Worm (Caenorhabditis elegans) whole organism, late embryonic: ENCODE data around the gene unc-79.

ENCODE experiments used
- C38D4.7 ChIP-seq: fragments of 200-800 bp; sonication (Bioruptor generic); optimal IDR thresholded peaks from 2 replicates; lab custom pipeline; 2018; ENCODE audit warnings: mild to moderate bottlenecking, missing genetic modification characterization, moderate library complexity, missing compliant biosample characterization
- F13H6.1 ChIP-seq: sonication (generic microtip); optimal IDR thresholded peaks from 2 replicates; lab custom pipeline; 2016; ENCODE audit warnings: missing genetic modification characterization, missing compliant biosample characterization
- Y22D7AL.16 ChIP-seq: sonication (generic microtip); optimal IDR thresholded peaks from 2 replicates; lab custom pipeline; 2016; ENCODE audit warnings: missing genetic modification characterization, missing compliant biosample characterization
- ceh-19 ChIP-seq: fragments of 200-800 bp; sonication (Bioruptor generic); optimal IDR thresholded peaks from 2 replicates; lab custom pipeline; 2018; ENCODE audit warnings: mild to moderate bottlenecking, missing genetic modification characterization, missing compliant biosample characterization
- ceh-31 ChIP-seq: sonication (generic microtip); optimal IDR thresholded peaks from 2 replicates; lab custom pipeline; 2016; ENCODE audit warnings: missing genetic modification characterization, missing compliant biosample characterization
- ceh-34 ChIP-seq: sonication (generic microtip); optimal IDR thresholded peaks from 2 replicates; lab custom pipeline; 2016; ENCODE audit warnings: mild to moderate bottlenecking, missing genetic modification characterization, missing compliant biosample characterization
- ceh-45 ChIP-seq: fragments of 200-800 bp; sonication (Bioruptor generic); IDR thresholded peaks from 2 replicates; pipeline ENCODE4 v1.3.6; 2022; ENCODE audit warnings: missing genetic modification reagents, missing genetic modification characterization, missing compliant biosample characterization
- che-1 ChIP-seq: sonication (generic microtip); optimal IDR thresholded peaks from 2 replicates; lab custom pipeline; 2016; ENCODE audit warnings: mild to moderate bottlenecking, missing genetic modification characterization, missing compliant biosample characterization
- dmd-4 ChIP-seq: sonication (generic microtip); optimal IDR thresholded peaks from 2 replicates; lab custom pipeline; 2016; ENCODE audit warnings: borderline replicate concordance, missing genetic modification characterization, missing compliant biosample characterization
- dve-1 ChIP-seq: sonication (generic microtip); optimal IDR thresholded peaks from 2 replicates; lab custom pipeline; 2017; ENCODE audit warnings: antibody characterized with exemption, mild to moderate bottlenecking, missing genetic modification characterization, missing compliant biosample characterization
- elt-4 ChIP-seq: sonication (generic microtip); optimal IDR thresholded peaks from 2 replicates; lab custom pipeline; 2016; ENCODE audit warnings: missing genetic modification characterization, missing compliant biosample characterization
- gmeb-2 ChIP-seq: sonication (generic microtip); optimal IDR thresholded peaks from 2 replicates; lab custom pipeline; 2016; ENCODE audit warnings: missing genetic modification characterization, inconsistent platforms, missing compliant biosample characterization
- hlh-30 ChIP-seq: sonication (generic microtip); optimal IDR thresholded peaks from 2 replicates; lab custom pipeline; 2017; ENCODE audit warnings: antibody characterized with exemption, missing genetic modification characterization, missing compliant biosample characterization; ENCODE audit not compliant: insufficient read depth
- hlh-6 ChIP-seq: sonication (generic microtip); optimal IDR thresholded peaks from 2 replicates; lab custom pipeline; 2016; ENCODE audit warnings: missing genotype, missing genetic modification characterization, missing compliant biosample characterization
- lim-6 ChIP-seq: sonication (generic microtip); optimal IDR thresholded peaks from 2 replicates; lab custom pipeline; 2016; ENCODE audit warnings: missing genetic modification characterization, missing compliant biosample characterization
- lin-11 ChIP-seq: fragments of 200-800 bp; sonication (Bioruptor generic); optimal IDR thresholded peaks from 2 replicates; lab custom pipeline; 2018; ENCODE audit warnings: mild to moderate bottlenecking, missing genetic modification characterization, missing compliant biosample characterization
- mec-3 ChIP-seq: sonication (generic microtip); optimal IDR thresholded peaks from 2 replicates; lab custom pipeline; 2016; ENCODE audit warnings: borderline replicate concordance, missing genetic modification characterization, missing compliant biosample characterization
- nhr-11 ChIP-seq: fragments of 150-350 bp; optimal IDR thresholded peaks from 2 replicates; lab custom pipeline; 2014; ENCODE audit warnings: missing biosample characterization, missing genetic modification characterization
- odd-2 ChIP-seq: sonication (generic microtip); optimal IDR thresholded peaks from 2 replicates; lab custom pipeline; 2017; ENCODE audit warnings: antibody characterized with exemption, mild to moderate bottlenecking, missing genetic modification characterization, missing compliant biosample characterization
- pag-3 ChIP-seq: sonication (generic microtip); optimal IDR thresholded peaks from 2 replicates; lab custom pipeline; 2016; ENCODE audit warnings: missing compliant biosample characterization, missing genetic modification characterization, borderline replicate concordance
- pat-9 ChIP-seq: fragments of 200-800 bp; sonication (Bioruptor generic); optimal IDR thresholded peaks from 2 replicates; lab custom pipeline; 2018; ENCODE audit warnings: mild to moderate bottlenecking, missing genetic modification characterization, moderate library complexity, missing compliant biosample characterization
- pha-2 ChIP-seq: sonication (generic microtip); optimal IDR thresholded peaks from 2 replicates; lab custom pipeline; 2017; ENCODE audit warnings: mild to moderate bottlenecking, missing genetic modification characterization, missing compliant biosample characterization
- pha-4 ChIP-seq: fragments of 150-350 bp; optimal IDR thresholded peaks from 2 replicates; lab custom pipeline; 2018; ENCODE audit warnings: missing biosample characterization, missing genetic modification reagents, missing genetic modification characterization
- pros-1 ChIP-seq: fragments of 150-350 bp; optimal IDR thresholded peaks from 2 replicates; lab custom pipeline; 2014; ENCODE audit warnings: missing biosample characterization, missing genetic modification reagents, missing genetic modification characterization
- rnt-1 ChIP-seq: sonication (generic microtip); optimal IDR thresholded peaks from 2 replicates; lab custom pipeline; 2016; ENCODE audit warnings: missing genetic modification characterization, missing compliant biosample characterization
- sdc-2 ChIP-seq: sonication (generic microtip); optimal IDR thresholded peaks from 2 replicates; lab custom pipeline; 2016; ENCODE audit warnings: missing genotype, missing genetic modification characterization, missing compliant biosample characterization
- sox-2 ChIP-seq: fragments of 200-800 bp; sonication (Bioruptor generic); IDR thresholded peaks from 2 replicates; pipeline ENCODE4 v1.3.6; 2022; ENCODE audit warnings: missing genetic modification reagents, missing genetic modification characterization, missing compliant biosample characterization
- sox-4 ChIP-seq: sonication (generic microtip); optimal IDR thresholded peaks from 2 replicates; lab custom pipeline; 2017; ENCODE audit warnings: mild to moderate bottlenecking, missing genetic modification characterization, inconsistent platforms, missing compliant biosample characterization
- tbx-2 ChIP-seq: sonication (generic microtip); optimal IDR thresholded peaks from 2 replicates; lab custom pipeline; 2016; ENCODE audit warnings: missing genetic modification characterization, missing compliant biosample characterization
- ttx-3 ChIP-seq: sonication (generic microtip); optimal IDR thresholded peaks from 2 replicates; lab custom pipeline; 2016; ENCODE audit warnings: missing genetic modification reagents, missing genetic modification characterization, missing compliant biosample characterization
- unc-42 ChIP-seq: sonication (generic microtip); optimal IDR thresholded peaks from 2 replicates; lab custom pipeline; 2016; ENCODE audit warnings: missing genotype, missing genetic modification characterization, missing compliant biosample characterization
- unc-55 ChIP-seq: sonication (generic microtip); optimal IDR thresholded peaks from 2 replicates; lab custom pipeline; 2017; ENCODE audit warnings: missing biosample characterization, missing genetic modification reagents, missing genetic modification characterization
- zip-5 ChIP-seq: sonication (generic microtip); optimal IDR thresholded peaks from 2 replicates; lab custom pipeline; 2016; ENCODE audit warnings: missing genetic modification characterization, missing compliant biosample characterization
- ztf-16 ChIP-seq: sonication (generic microtip); optimal IDR thresholded peaks from 2 replicates; lab custom pipeline; 2017; ENCODE audit warnings: missing genetic modification characterization, missing compliant biosample characterization

unc-79 gene

ce11 chrIII:4019801-4020200 lies 46.6 kb upstream of the unc-79 start, which contains the start of gene snpc-3.4 (continued):
- TF ChIP-seq Y22D7AL.16 (tag; lab: Kevin White, UChicago) (no peak), lin-11 (tag; lab: Kevin White, UChicago) (no peak), hlh-30 (no peak)

- TF ChIP-seq pha-2 (tag; lab: Kevin White, UChicago) (no peak), ttx-3 (tag; lab: Kevin White, UChicago) (no peak), pros-1 (tag; lab: Kevin White, UChicago) (no peak), odd-2 (no peak), dmd-4 (tag; lab: Kevin White, UChicago) (no peak), hlh-6 (no peak), C38D4.7 (GFP tag; lab: Kevin White, UChicago) (no peak), rnt-1 (tag; lab: Kevin White, UChicago) (no peak), pat-9 (tag; lab: Kevin White, UChicago) (no peak), zip-5 (no peak), tbx-2 (tag; lab: Kevin White, UChicago) (no peak), ceh-19 (GFP tag; lab: Kevin White, UChicago) (no peak), F13H6.1 (tag; lab: Kevin White, UChicago) (no peak), gmeb-2 (tag; lab: Kevin White, UChicago) (no peak), ceh-31 (tag; lab: Kevin White, UChicago) (no peak), elt-4 (tag; lab: Kevin White, UChicago) (no peak), hlh-30 (no peak), sdc-2 (tag; lab: Kevin White, UChicago) (no peak)
Observed at ce11 chrIII:4021866-4022265, 44.6 kb upstream of the unc-79 start, which contains the start of gene tftc-5. Gene tftc-5, plus strand, starts transcription at chrIII:4022166.

- TF ChIP-seq rnt-1 (tag; lab: Kevin White, UChicago), result no peak
- peak; percentile 90 for TF ChIP-seq unc-42
Observed at ce11 chrIII:4028061-4028460, 38.4 kb upstream of the unc-79 start, which contains the start of gene T02C12.5. Gene T02C12.5, minus strand, starts transcription at chrIII:4028161.

ce11 chrIII:4030839-4031238 lies 35.6 kb upstream of the unc-79 start:
- no peak for TF ChIP-seq F13H6.1 (tag; lab: Kevin White, UChicago)
- no peak for TF ChIP-seq sox-2
- TF ChIP-seq che-1, result no peak
- no peak for TF ChIP-seq nhr-11
- TF ChIP-seq sox-4 (tag; lab: Kevin White, UChicago), result no peak
- no peak for TF ChIP-seq ceh-34
- no peak for TF ChIP-seq pha-4 (tag; lab: Kevin White, UChicago)
- no peak for TF ChIP-seq lim-6 (tag; lab: Kevin White, UChicago)
- TF ChIP-seq odd-2, result no peak
- no peak for TF ChIP-seq dve-1
- no peak for TF ChIP-seq mec-3 (tag; lab: Kevin White, UChicago)
- no peak for TF ChIP-seq pat-9 (tag; lab: Kevin White, UChicago)
- no peak for TF ChIP-seq ztf-16 (tag; lab: Kevin White, UChicago)

- TF ChIP-seq unc-55 (GFP tag; lab: Kevin White, UChicago) (peak; percentile 37), pag-3 (tag; lab: Kevin White, UChicago) (no peak), unc-42 (peak; percentile 70), ceh-45 (GFP tag; lab: Robert Waterston, UW) (no peak), hlh-30 (no peak)
Observed at ce11 chrIII:4034984-4035383, 31.4 kb upstream of the unc-79 start.
